Fruit fly (Drosophila melanogaster): ENCODE results near the gene t.

Gene t

dm6 chrX:9201866-9202681 is 21.0 kb downstream of the t start (continued):
- TF ChIP-seq GATAe (GFP tag; conservative IDR thresholded peaks at IDR 0.05) (peak; percentile 57; the same call in 1 of the 2 replicates), CG2202 (tag; optimal IDR thresholded peaks at IDR 0.05) (no peak), tx (GFP tag; optimal IDR thresholded peaks at IDR 0.05) (no peak), sim (GFP tag; IDR thresholded peaks at IDR 0.05) (0 out of 2 replicates have a peak, but pooled peaks have one; percentile 22), sisA (GFP tag; IDR thresholded peaks at IDR 0.05) (peak; percentile 61), Ssrp (tag; optimal IDR thresholded peaks at IDR 0.05) (no peak), CG12744 (GFP tag; optimal IDR thresholded peaks at IDR 0.05) (no peak), eyg (GFP tag; optimal IDR thresholded peaks at IDR 0.05) (no peak), dpn (GFP tag; optimal IDR thresholded peaks at IDR 0.05) (peak in 1 of 2 experiments; percentile 40), CG2116 (GFP tag; optimal IDR thresholded peaks at IDR 0.05) (no peak), CG10462 (GFP tag; optimal IDR thresholded peaks at IDR 0.05) (no peak), CG12391 (tag; optimal IDR thresholded peaks at IDR 0.05) (peak; percentile 76), CG6689 (GFP tag; IDR thresholded peaks at IDR 0.05) (peak; percentile 92), Dref (GFP tag; IDR thresholded peaks at IDR 0.05) (peak; percentile 45), Elba2 (GFP tag; optimal IDR thresholded peaks at IDR 0.05) (no peak), CG6683 (GFP tag; optimal IDR thresholded peaks at IDR 0.05) (peak; percentile 68), trh (GFP tag; optimal IDR thresholded peaks at IDR 0.05) (no peak), HLH4C (GFP tag; IDR thresholded peaks at IDR 0.05; ENCODE audit: partially characterized antibody) (no peak), mirr (GFP tag; optimal IDR thresholded peaks at IDR 0.05) (peak; percentile 77), Ets97D (GFP tag; optimal IDR thresholded peaks at IDR 0.05) (no peak), nom (GFP tag; optimal IDR thresholded peaks at IDR 0.05) (no peak), tgo (GFP tag; IDR thresholded peaks at IDR 0.05) (peak; percentile 82; the same call in 2 of the 3 replicates), scrt (GFP tag; optimal IDR thresholded peaks at IDR 0.05) (peak; percentile 66), br (optimal IDR thresholded peaks at IDR 0.05) (no peak), Myb (GFP tag; optimal IDR thresholded peaks at IDR 0.05) (peak; percentile 28), seq (GFP tag; IDR thresholded peaks at IDR 0.05) (no peak), CG34224 (GFP tag; IDR thresholded peaks at IDR 0.05; ENCODE audit: partially characterized antibody) (no peak), CG7928 (GFP tag; optimal IDR thresholded peaks at IDR 0.05) (peak; percentile 42), bowl (GFP tag; IDR thresholded peaks at IDR 0.05) (peak; percentile 58; the same call in 1 of the 2 replicates), crp (GFP tag; optimal IDR thresholded peaks at IDR 0.05) (no peak), CG14965 (GFP tag; optimal IDR thresholded peaks at IDR 0.05; ENCODE audit: borderline replicate concordance) (no peak), CG8944 (GFP tag; optimal IDR thresholded peaks at IDR 0.05) (no peak), psq (GFP tag; optimal IDR thresholded peaks at IDR 0.05) (no peak), CG30020 (tag; optimal IDR thresholded peaks at IDR 0.05) (no peak), cg (GFP tag; optimal IDR thresholded peaks at IDR 0.05) (no peak), CG18262 (tag; optimal IDR thresholded peaks at IDR 0.05) (peak; percentile 64), pzg (GFP tag; optimal IDR thresholded peaks at IDR 0.05) (peak; percentile 13), dysf (GFP tag; IDR thresholded peaks at IDR 0.05) (peak; percentile 91), CG18764 (GFP tag; optimal IDR thresholded peaks at IDR 0.05) (no peak), CG5953 (GFP tag; IDR thresholded peaks at IDR 0.05) (no peak), cad (GFP tag; optimal IDR thresholded peaks at IDR 0.05) (no peak), wor (GFP tag; IDR thresholded peaks at IDR 0.05) (no peak), HLH3B (GFP tag; IDR thresholded peaks at IDR 0.05) (peak; percentile 67), zfh2 (GFP tag; optimal IDR thresholded peaks at IDR 0.05) (peak; percentile 40), Dll (GFP tag; IDR thresholded peaks at IDR 0.05; ENCODE audit: partially characterized antibody) (no peak), Adf1 (GFP tag; IDR thresholded peaks at IDR 0.05) (peak; percentile 96), Dip2 (GFP tag; IDR thresholded peaks at IDR 0.05) (no peak), CG6813 (GFP tag; optimal IDR thresholded peaks at IDR 0.05) (peak; percentile 68), CG12299 (tag; optimal IDR thresholded peaks at IDR 0.05) (peak; percentile 55), Six4 (GFP tag; optimal IDR thresholded peaks at IDR 0.05) (no peak)

Data from whole organism, embryonic.